Worm (Caenorhabditis elegans) whole organism, L4/young adult: ENCODE results near the gene C15C8.4.

Experiments
- W03F9.2 ChIP-seq: fragments of 150-350 bp; optimal IDR thresholded peaks from 2 replicates; lab custom pipeline; 2014; ENCODE audit warnings: missing biosample characterization, missing genetic modification characterization
- dao-5 ChIP-seq: sonication (generic microtip); optimal IDR thresholded peaks from 2 replicates; lab custom pipeline; 2016; ENCODE audit warnings: missing genotype, missing genetic modification characterization, moderate library complexity, missing compliant biosample characterization
- him-1 ChIP-seq: sonication (generic microtip); optimal IDR thresholded peaks from 2 replicates; lab custom pipeline; 2016; ENCODE audit warnings: missing genotype, missing genetic modification reagents, missing genetic modification characterization, missing compliant biosample characterization

- TF ChIP-seq W03F9.2 (tag; lab: Kevin White, UChicago) (no peak), dao-5 (tag; lab: Kevin White, UChicago) (no peak), him-1 (no peak)
These were observed 21.7 kb upstream of the C15C8.4 start, which contains the start of gene srt-43 for ce11 chrV:12768946-12769345.
